Worm (Caenorhabditis elegans): ENCODE measurements around the gene E02H1.1.

Gene E02H1.1

ce11 chrII:9603419-9603818 lies 12.5 kb upstream of the E02H1.1 start (continued):
- TF ChIP-seq fkh-8 (tag; optimal IDR thresholded peaks at IDR 0.05): peak; percentile 95
- TF ChIP-seq nhr-84 (tag; optimal IDR thresholded peaks at IDR 0.05): no peak
- TF ChIP-seq ceh-8 (GFP tag; optimal IDR thresholded peaks at IDR 0.05): peak; percentile 41
- peak; percentile 74 for TF ChIP-seq zip-4 (GFP tag; optimal IDR thresholded peaks at IDR 0.05)
- TF ChIP-seq nhr-71 (tag; optimal IDR thresholded peaks at IDR 0.05): peak; percentile 99
- TF ChIP-seq sptf-1 (tag; optimal IDR thresholded peaks at IDR 0.05): no peak
- no peak for TF ChIP-seq pag-3 (tag; optimal IDR thresholded peaks at IDR 0.05; ENCODE audit: borderline replicate concordance, insufficient read depth)
- TF ChIP-seq jun-1 (tag; optimal IDR thresholded peaks at IDR 0.05): peak; percentile 95
- peak; percentile 92 for TF ChIP-seq lin-13 (GFP tag; optimal IDR thresholded peaks at IDR 0.05)
- TF ChIP-seq nhr-85 (tag): peak; percentile 100
- TF ChIP-seq fkh-10 (GFP tag; optimal IDR thresholded peaks at IDR 0.05): peak; percentile 69
- peak; percentile 75 for TF ChIP-seq ama-1 (optimal IDR thresholded peaks at IDR 0.05)
- peak; percentile 93 for TF ChIP-seq irx-1 (tag; optimal IDR thresholded peaks at IDR 0.05)
- no peak for TF ChIP-seq hlh-4 (tag; optimal IDR thresholded peaks at IDR 0.05)
- peak; percentile 96 for TF ChIP-seq xbp-1 (tag; optimal IDR thresholded peaks at IDR 0.05)
- no peak for TF ChIP-seq alr-1 (tag; optimal IDR thresholded peaks at IDR 0.05; ENCODE audit: borderline replicate concordance)
- TF ChIP-seq ceh-63 (GFP tag; optimal IDR thresholded peaks at IDR 0.05): peak; percentile 29
- peak; percentile 99 for TF ChIP-seq nhr-19 (GFP tag; conservative IDR thresholded peaks at IDR 0.05)
- peak; percentile 82 for TF ChIP-seq unc-130 (tag; optimal IDR thresholded peaks at IDR 0.05)
- peak; percentile 76 for TF ChIP-seq unc-86 (tag; optimal IDR thresholded peaks at IDR 0.05)
- peak in 5 of 6 experiments; percentile 40 to 99 (median 95) for TF ChIP-seq elt-3 (tag; optimal IDR thresholded peaks at IDR 0.05)
- TF ChIP-seq hpl-2 (GFP tag; optimal IDR thresholded peaks at IDR 0.05): peak; percentile 71
- peak; percentile 84 for TF ChIP-seq nhr-237 (tag; optimal IDR thresholded peaks at IDR 0.05)
- TF ChIP-seq pqm-1 (tag; optimal IDR thresholded peaks at IDR 0.05): no peak
- TF ChIP-seq ztf-4 (tag; optimal IDR thresholded peaks at IDR 0.05): peak; percentile 91
- TF ChIP-seq lin-35 (GFP tag; optimal IDR thresholded peaks at IDR 0.05): peak; percentile 81 to 91
- TF ChIP-seq rnt-1 (tag; optimal IDR thresholded peaks at IDR 0.05): peak; percentile 95
- TF ChIP-seq hlh-17 (GFP tag; optimal IDR thresholded peaks at IDR 0.05; ENCODE audit: borderline replicate concordance): no peak
- TF ChIP-seq lin-14 (GFP tag; optimal IDR thresholded peaks at IDR 0.05): peak; percentile 99
- peak; percentile 96 for TF ChIP-seq tbx-2 (tag; optimal IDR thresholded peaks at IDR 0.05)
- peak; percentile 66 for TF ChIP-seq sup-37 (GFP tag; optimal IDR thresholded peaks at IDR 0.05)
- no peak for TF ChIP-seq ztf-11 (tag; optimal IDR thresholded peaks at IDR 0.05)
- peak; percentile 89 for TF ChIP-seq lir-3 (tag; optimal IDR thresholded peaks at IDR 0.05; ENCODE audit: poor library complexity)
- peak; percentile 98 for TF ChIP-seq mep-1 (tag; optimal IDR thresholded peaks at IDR 0.05)
- TF ChIP-seq egl-27 (tag; optimal IDR thresholded peaks at IDR 0.05): peak; percentile 91 to 94
- peak; percentile 40 for TF ChIP-seq vab-15 (tag; optimal IDR thresholded peaks at IDR 0.05)
- no peak for TF ChIP-seq unc-62 (GFP tag; optimal IDR thresholded peaks at IDR 0.05)
- TF ChIP-seq isw-1 (GFP tag; IDR thresholded peaks at IDR 0.05): peak; percentile 79
- TF ChIP-seq nhr-28 (tag; optimal IDR thresholded peaks at IDR 0.05): peak; percentile 9
- TF ChIP-seq unc-30 (tag; optimal IDR thresholded peaks at IDR 0.05): peak; percentile 5
- TF ChIP-seq nhr-20 (tag; optimal IDR thresholded peaks at IDR 0.05): peak; percentile 100
- no peak for TF ChIP-seq aha-1 (tag; optimal IDR thresholded peaks at IDR 0.05)
- TF ChIP-seq C04F5.9 (tag; optimal IDR thresholded peaks at IDR 0.05): peak; percentile 73
- peak; percentile 84 for TF ChIP-seq efl-1 (optimal IDR thresholded peaks at IDR 0.05)
- peak; percentile 64 to 97 for TF ChIP-seq efl-1 (GFP tag; optimal IDR thresholded peaks at IDR 0.05 in 1 of 2)
- peak; percentile 51 for TF ChIP-seq F16B12.6 (tag; optimal IDR thresholded peaks at IDR 0.05)
- peak; percentile 99 for TF ChIP-seq snu-23 (GFP tag; optimal IDR thresholded peaks at IDR 0.05)
- peak; percentile 94 for TF ChIP-seq swsn-7 (tag; optimal IDR thresholded peaks at IDR 0.05)

Measured in whole organism, L1 larva.